Worm (Caenorhabditis elegans): ENCODE results near the gene tag-267.

The tag-267 gene

ce11 chrIII:646454-646853, 5.9 kb downstream of the tag-267 start, which contains the start of gene orai-1:
Gene orai-1 (plus strand): TSS chrIII:646754.
- no peak for TF ChIP-seq T07F8.4 (tag; optimal IDR thresholded peaks at IDR 0.05)
- no peak for TF ChIP-seq nfyb-1 (GFP tag; IDR thresholded peaks at IDR 0.05)
- no peak for TF ChIP-seq mes-4 (tag; optimal IDR thresholded peaks at IDR 0.05)
- no peak for TF ChIP-seq let-526 (GFP tag; IDR thresholded peaks at IDR 0.05)
- no peak for TF ChIP-seq F37B4.10 (GFP tag; IDR thresholded peaks at IDR 0.05)
- TF ChIP-seq chd-7 (tag; optimal IDR thresholded peaks at IDR 0.05): no peak
- no peak for TF ChIP-seq lin-54 (GFP tag; optimal IDR thresholded peaks at IDR 0.05)
- TF ChIP-seq lag-1 (GFP tag; IDR thresholded peaks at IDR 0.05): no peak
- no peak for TF ChIP-seq zfh-2 (GFP tag; conservative IDR thresholded peaks at IDR 0.05)
- no peak for TF ChIP-seq C06A6.2 (GFP tag; conservative IDR thresholded peaks at IDR 0.05)
- TF ChIP-seq hmg-1.2 (GFP tag; IDR thresholded peaks at IDR 0.05): no peak

ce11 chrIII:647248-647647, 6.7 kb downstream of the tag-267 start:
- TF ChIP-seq madf-6 (GFP tag; IDR thresholded peaks at IDR 0.05): no peak
- TF ChIP-seq hmg-1.2 (GFP tag; IDR thresholded peaks at IDR 0.05): peak; percentile 69; the same call in 1 of the 2 replicates
- TF ChIP-seq let-607 (tag; optimal IDR thresholded peaks at IDR 0.05): peak in 1 of 2 experiments; percentile 45

ce11 chrIII:649935-650334, 9.3 kb downstream of the tag-267 start:
- TF ChIP-seq efl-1 (GFP tag; optimal IDR thresholded peaks at IDR 0.05) (no peak), F39B2.1 (GFP tag; IDR thresholded peaks at IDR 0.05) (no peak), chd-7 (tag; optimal IDR thresholded peaks at IDR 0.05) (no peak), lin-40 (tag; optimal IDR thresholded peaks at IDR 0.05) (no peak), nfya-1 (tag; optimal IDR thresholded peaks at IDR 0.05; ENCODE audit: borderline replicate concordance, insufficient read depth) (no peak)

- TF ChIP-seq athp-1 (tag; optimal IDR thresholded peaks at IDR 0.05) (no peak), ztf-25 (GFP tag; IDR thresholded peaks at IDR 0.05) (no peak), B0261.1 (tag; optimal IDR thresholded peaks at IDR 0.05) (no peak), K11D2.4 (GFP tag; IDR thresholded peaks at IDR 0.05) (no peak), bed-1 (GFP tag; IDR thresholded peaks at IDR 0.05) (no peak), F57A8.1 (GFP tag; optimal IDR thresholded peaks at IDR 0.05) (no peak), Y67H2A.10 (GFP tag; conservative IDR thresholded peaks at IDR 0.05) (no peak), atf-7 (tag; optimal IDR thresholded peaks at IDR 0.05) (no peak), hlh-12 (tag; optimal IDR thresholded peaks at IDR 0.05) (no peak), madf-3 (GFP tag; IDR thresholded peaks at IDR 0.05) (no peak), ceh-91 (GFP tag; IDR thresholded peaks at IDR 0.05) (no peak), rcor-1 (GFP tag; IDR thresholded peaks at IDR 0.05) (no peak), lin-35 (GFP tag; optimal IDR thresholded peaks at IDR 0.05) (no peak), egl-18 (GFP tag; IDR thresholded peaks at IDR 0.05) (no peak), nfyb-1 (GFP tag; IDR thresholded peaks at IDR 0.05) (no peak), B0336.3 (GFP tag; IDR thresholded peaks at IDR 0.05) (no peak), nhr-179 (tag; optimal IDR thresholded peaks at IDR 0.05) (no peak), mel-28 (tag; optimal IDR thresholded peaks at IDR 0.05; ENCODE audit: borderline replicate concordance) (no peak), C17E4.6 (GFP tag; IDR thresholded peaks at IDR 0.05) (no peak), snpc-1.1 (tag; optimal IDR thresholded peaks at IDR 0.05; ENCODE audit: insufficient read depth) (no peak)
These were observed 9.9 kb downstream of the tag-267 start for ce11 chrIII:650539-650938.
